Worm (Caenorhabditis elegans): ENCODE data around the gene srw-22.
"Not testable (repeated sequence)": the region's sequence is repeated elsewhere in the genome, so short reads cannot be mapped to it uniquely, and the experiment has no call there.

The srw-22 gene

ce11 chrV:15259904-15260303 lies 8.5 kb upstream of the srw-22 start, which contains the start of gene M01B2.8:
Gene M01B2.8, plus strand, starts transcription at chrV:15260204.
- TF ChIP-seq ceh-2 (tag; optimal IDR thresholded peaks at IDR 0.05) (no peak), mec-3 (tag; optimal IDR thresholded peaks at IDR 0.05; ENCODE audit: borderline replicate concordance) (no peak), pha-2 (tag; optimal IDR thresholded peaks at IDR 0.05) (no peak), C38D4.7 (GFP tag; optimal IDR thresholded peaks at IDR 0.05) (no peak), ceh-34 (tag; optimal IDR thresholded peaks at IDR 0.05) (no peak), unc-42 (tag; optimal IDR thresholded peaks at IDR 0.05) (no peak)

ce11 chrV:15262336-15262735 lies 6.1 kb upstream of the srw-22 start, which contains the start of gene M01B2.10:
Gene M01B2.10, minus strand, starts transcription at chrV:15262436.
- not testable (repeated sequence) for TF ChIP-seq pros-1, ztf-16, ceh-31 (tag; optimal IDR thresholded peaks at IDR 0.05)

- TF ChIP-seq unc-86 (tag; optimal IDR thresholded peaks at IDR 0.05) (no peak), nhr-11 (tag; optimal IDR thresholded peaks at IDR 0.05) (no peak), odd-2 (tag; optimal IDR thresholded peaks at IDR 0.05) (no peak), pax-1 (tag; optimal IDR thresholded peaks at IDR 0.05) (no peak), dmd-4 (tag; optimal IDR thresholded peaks at IDR 0.05; ENCODE audit: borderline replicate concordance) (no peak), hlh-6 (tag; optimal IDR thresholded peaks at IDR 0.05) (no peak)
These were observed 4.3 kb upstream of the srw-22 start, which contains the start of gene M01B2.12 for ce11 chrV:15264131-15264530. Gene M01B2.12, minus strand, starts transcription at chrV:15264231.

- TF ChIP-seq pax-1 (tag; optimal IDR thresholded peaks at IDR 0.05): no peak
- TF ChIP-seq C38D4.7 (GFP tag; optimal IDR thresholded peaks at IDR 0.05): no peak
- no peak for TF ChIP-seq ets-4 (tag; optimal IDR thresholded peaks at IDR 0.05)
- no peak for TF ChIP-seq unc-3 (GFP tag; conservative IDR thresholded peaks at IDR 0.05)
- no peak for TF ChIP-seq unc-3 (tag; optimal IDR thresholded peaks at IDR 0.05)
- TF ChIP-seq pha-4 (tag; optimal IDR thresholded peaks at IDR 0.05): no peak
- TF ChIP-seq fax-1 (tag; optimal IDR thresholded peaks at IDR 0.05): no peak
- no peak for TF ChIP-seq ahr-1 (tag; optimal IDR thresholded peaks at IDR 0.05)
- no peak for TF ChIP-seq mec-3 (tag; optimal IDR thresholded peaks at IDR 0.05; ENCODE audit: borderline replicate concordance)
- no peak for TF ChIP-seq hlh-13 (GFP tag; optimal IDR thresholded peaks at IDR 0.05)
- no peak for TF ChIP-seq ceh-24 (tag; optimal IDR thresholded peaks at IDR 0.05)
- TF ChIP-seq fkh-10 (GFP tag; optimal IDR thresholded peaks at IDR 0.05): no peak
- no peak for TF ChIP-seq elt-4 (tag; optimal IDR thresholded peaks at IDR 0.05)
- no peak for TF ChIP-seq ceh-19 (GFP tag; optimal IDR thresholded peaks at IDR 0.05)
- TF ChIP-seq npax-4 (tag; optimal IDR thresholded peaks at IDR 0.05): no peak
- no peak for TF ChIP-seq ceh-48 (tag; optimal IDR thresholded peaks at IDR 0.05)
- TF ChIP-seq dmd-4 (tag; optimal IDR thresholded peaks at IDR 0.05; ENCODE audit: borderline replicate concordance): no peak
- no peak for TF ChIP-seq ceh-45 (GFP tag; IDR thresholded peaks at IDR 0.05)
- no peak for TF ChIP-seq ceh-6 (GFP tag; optimal IDR thresholded peaks at IDR 0.05)
- TF ChIP-seq nfya-1 (tag; optimal IDR thresholded peaks at IDR 0.05): no peak
- no peak for TF ChIP-seq sdc-2 (tag; optimal IDR thresholded peaks at IDR 0.05)
These were observed 2.6 kb upstream of the srw-22 start, which contains the start of gene M01B2.13 for ce11 chrV:15265814-15266213. Gene M01B2.13, minus strand, starts transcription at chrV:15265914.

- TF ChIP-seq ceh-6 (GFP tag; optimal IDR thresholded peaks at IDR 0.05): no peak
- TF ChIP-seq dve-1 (tag; optimal IDR thresholded peaks at IDR 0.05): no peak
- TF ChIP-seq ceh-48 (tag; optimal IDR thresholded peaks at IDR 0.05): no peak
- no peak for TF ChIP-seq ceh-30 (tag; optimal IDR thresholded peaks at IDR 0.05)
- TF ChIP-seq ref-2 (tag; optimal IDR thresholded peaks at IDR 0.05): no peak
- no peak for TF ChIP-seq sdc-2 (tag; optimal IDR thresholded peaks at IDR 0.05)
- no peak for TF ChIP-seq Y22D7AL.16 (tag; optimal IDR thresholded peaks at IDR 0.05)
- no peak for TF ChIP-seq hlh-15 (tag; optimal IDR thresholded peaks at IDR 0.05)
- TF ChIP-seq ceh-14 (tag; optimal IDR thresholded peaks at IDR 0.05): no peak
- TF ChIP-seq nhr-232 (tag; optimal IDR thresholded peaks at IDR 0.05): no peak
- no peak for TF ChIP-seq ama-1 (optimal IDR thresholded peaks at IDR 0.05)
These were observed 997 bp upstream of the srw-22 start, which contains the start of gene T10H4.13 for ce11 chrV:15267405-15267804. Gene T10H4.13, minus strand, starts transcription at chrV:15267505.

Data from whole organism, late embryonic.